Fruit fly (Drosophila melanogaster): ENCODE measurements around the gene Ir76a.

The Ir76a gene

DNA sequence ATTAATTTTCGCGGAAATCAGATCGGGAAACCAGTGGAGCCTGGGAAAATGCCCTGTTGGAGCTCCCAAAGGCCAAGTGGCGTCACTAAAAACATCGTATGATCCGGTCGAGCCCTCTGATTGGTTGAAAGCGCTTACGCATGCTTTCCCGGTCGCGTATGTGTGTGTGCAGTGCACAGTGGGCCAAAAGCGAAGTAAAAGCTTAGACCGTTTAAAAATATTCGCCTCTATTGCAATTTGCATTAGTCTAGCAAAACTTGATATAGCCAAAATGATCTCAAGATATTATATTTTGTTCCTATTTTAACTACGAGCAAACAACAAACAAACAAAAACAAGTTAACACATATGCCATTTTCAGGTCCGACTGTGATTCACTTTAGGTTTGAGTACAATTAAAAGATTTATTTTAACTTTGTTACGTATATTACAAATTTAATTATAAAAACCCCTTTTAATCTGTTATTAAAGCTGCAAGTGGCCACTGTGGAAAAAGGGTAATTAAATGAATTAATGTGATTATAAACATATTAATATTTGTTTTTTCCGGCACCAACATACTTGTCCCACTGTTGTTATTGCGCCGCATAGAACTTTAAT, 4.8 kb upstream of the Ir76a start (continued):
- TF ChIP-seq CG2129 (GFP tag; IDR thresholded peaks at IDR 0.05; ENCODE audit: partially characterized antibody) = 0 out of 2 replicates have a peak, but pooled peaks have one; percentile 13
- TF ChIP-seq fu2 (GFP tag; optimal IDR thresholded peaks at IDR 0.05) = peak; percentile 71
- TF ChIP-seq CG3163 (GFP tag; optimal IDR thresholded peaks at IDR 0.05) = no peak
- TF ChIP-seq CG8765 (GFP tag; IDR thresholded peaks at IDR 0.05) = no peak
- TF ChIP-seq Ets97D (GFP tag; optimal IDR thresholded peaks at IDR 0.05) = peak; percentile 44
- peak; percentile 55 for TF ChIP-seq eyg (GFP tag; optimal IDR thresholded peaks at IDR 0.05)
- TF ChIP-seq insv (GFP tag; optimal IDR thresholded peaks at IDR 0.05) = peak in 1 of 2 experiments; percentile 63
- TF ChIP-seq CG14050 (GFP tag; IDR thresholded peaks at IDR 0.05) = peak; percentile 35; the same call in 2 of the 3 replicates
- peak; percentile 54; the same call in 1 of the 2 replicates for TF ChIP-seq ara (GFP tag; IDR thresholded peaks at IDR 0.05)
- TF ChIP-seq Neu2 (GFP tag; optimal IDR thresholded peaks at IDR 0.05; ENCODE audit: borderline replicate concordance) = peak; percentile 33
- TF ChIP-seq stc (GFP tag; IDR thresholded peaks at IDR 0.05) = peak; percentile 64
- 0 out of 2 replicates have a peak, but pooled peaks have one; percentile 35 for TF ChIP-seq CG10321 (GFP tag; IDR thresholded peaks at IDR 0.05)
- peak; percentile 57 for TF ChIP-seq dm (GFP tag; optimal IDR thresholded peaks at IDR 0.05)
- peak; percentile 79 for TF ChIP-seq cato (GFP tag; optimal IDR thresholded peaks at IDR 0.05; ENCODE audit: borderline replicate concordance)
- 0 out of 2 replicates have a peak, but pooled peaks have one; percentile 26 for TF ChIP-seq CG5953 (GFP tag; IDR thresholded peaks at IDR 0.05)
- peak; percentile 69 for TF ChIP-seq CG8281 (tag; optimal IDR thresholded peaks at IDR 0.05)
- no peak for TF ChIP-seq CG4360 (GFP tag; IDR thresholded peaks at IDR 0.05)
- TF ChIP-seq CG15269 (tag; optimal IDR thresholded peaks at IDR 0.05) = peak; percentile 91
- peak; percentile 75 for TF ChIP-seq schlank (tag; optimal IDR thresholded peaks at IDR 0.05)
- no peak for TF ChIP-seq BEAF-32 (GFP tag; optimal IDR thresholded peaks at IDR 0.05)
- TF ChIP-seq salm (tag; optimal IDR thresholded peaks at IDR 0.05) = peak; percentile 76
- TF ChIP-seq vvl (GFP tag; IDR thresholded peaks at IDR 0.05) = peak; percentile 87
- peak; percentile 32 for TF ChIP-seq TFAM (GFP tag; optimal IDR thresholded peaks at IDR 0.05)
- peak; percentile 57 for TF ChIP-seq CG11247 (GFP tag; IDR thresholded peaks at IDR 0.05)
- TF ChIP-seq CG7786 (GFP tag; optimal IDR thresholded peaks at IDR 0.05) = peak; percentile 81
- peak; percentile 93 for TF ChIP-seq CG12659 (GFP tag; optimal IDR thresholded peaks at IDR 0.05)
- peak; percentile 80; the same call in 1 of the 2 replicates for TF ChIP-seq gsb (GFP tag; IDR thresholded peaks at IDR 0.05)
- TF ChIP-seq dimm (GFP tag; IDR thresholded peaks at IDR 0.05) = no peak
- TF ChIP-seq H2.0 (GFP tag; IDR thresholded peaks at IDR 0.05) = peak; percentile 36; the same call in 1 of the 2 replicates
- peak; percentile 47; the same call in 1 of the 2 replicates for TF ChIP-seq CG14667 (GFP tag; IDR thresholded peaks at IDR 0.05)
- peak; percentile 35; the same call in 1 of the 3 replicates for TF ChIP-seq CG7963 (GFP tag; IDR thresholded peaks at IDR 0.05; ENCODE audit: partially characterized antibody)
- TF ChIP-seq HmgZ (tag; optimal IDR thresholded peaks at IDR 0.05) = peak; percentile 74
- TF ChIP-seq sim (GFP tag; IDR thresholded peaks at IDR 0.05) = peak; percentile 56; the same call in 1 of the 2 replicates
- TF ChIP-seq CG17802 (tag; optimal IDR thresholded peaks at IDR 0.05) = peak; percentile 44
- peak; percentile 80 for TF ChIP-seq CG12299 (tag; optimal IDR thresholded peaks at IDR 0.05)
- peak; percentile 51; the same call in 1 of the 2 replicates for TF ChIP-seq chm (GFP tag; IDR thresholded peaks at IDR 0.05)
- TF ChIP-seq Bteb2 (GFP tag; optimal IDR thresholded peaks at IDR 0.05) = peak; percentile 74
- peak; percentile 75 for TF ChIP-seq Usf (GFP tag; optimal IDR thresholded peaks at IDR 0.05)
- peak; percentile 58 for TF ChIP-seq CG7372 (GFP tag; IDR thresholded peaks at IDR 0.05)
- TF ChIP-seq tll (GFP tag; optimal IDR thresholded peaks at IDR 0.05) = no peak
- peak; percentile 68 for TF ChIP-seq YL-1 (GFP tag; optimal IDR thresholded peaks at IDR 0.05)
- TF ChIP-seq CG12219 (GFP tag; optimal IDR thresholded peaks at IDR 0.05) = peak; percentile 81
- no peak for TF ChIP-seq ftz-f1 (GFP tag; optimal IDR thresholded peaks at IDR 0.05)
- TF ChIP-seq CG1602 (GFP tag; optimal IDR thresholded peaks at IDR 0.05) = peak; percentile 73
- 0 out of 3 replicates have a peak, but pooled peaks have one; percentile 15 for TF ChIP-seq CG2889 (GFP tag; IDR thresholded peaks at IDR 0.05)
- peak; percentile 74 for TF ChIP-seq trem (tag; optimal IDR thresholded peaks at IDR 0.05)
- TF ChIP-seq Optix (GFP tag; IDR thresholded peaks at IDR 0.05) = peak; percentile 59; the same call in 2 of the 3 replicates
- peak; percentile 69 for TF ChIP-seq CG10462 (GFP tag; optimal IDR thresholded peaks at IDR 0.05)
- peak; percentile 60; the same call in 1 of the 3 replicates for TF ChIP-seq H15 (GFP tag; IDR thresholded peaks at IDR 0.05)
